Fruit fly (Drosophila melanogaster): Measurements from ENCODE around the gene RpL9.
A peak's percentile ranks its signal among the peaks of the same experiment; 100 is the strongest.

RpL9 gene

dm6 chr2L:11003925-11004673, at the start of gene RpL9 (continued):
- TF ChIP-seq ato (GFP tag; IDR thresholded peaks at IDR 0.05; ENCODE audit: partially characterized antibody) (no peak), Gsc (GFP tag; IDR thresholded peaks at IDR 0.05) (no peak), CG2889 (GFP tag; IDR thresholded peaks at IDR 0.05) (no peak), CG6654 (GFP tag; optimal IDR thresholded peaks at IDR 0.05) (peak; percentile 29), Ets97D (GFP tag; optimal IDR thresholded peaks at IDR 0.05) (peak; percentile 98), ATbp (GFP tag; optimal IDR thresholded peaks at IDR 0.05) (no peak), CG1024 (GFP tag; IDR thresholded peaks at IDR 0.05) (0 out of 2 replicates have a peak, but pooled peaks have one; percentile 39), kni (GFP tag; optimal IDR thresholded peaks at IDR 0.05) (no peak), bsh (GFP tag; optimal IDR thresholded peaks at IDR 0.05) (peak in 1 of 2 experiments; percentile 65), lilli (GFP tag; optimal IDR thresholded peaks at IDR 0.05) (peak; percentile 45), toy (GFP tag; IDR thresholded peaks at IDR 0.05) (no peak; the same call in 1 of the 2 replicates), ttk (GFP tag; IDR thresholded peaks at IDR 0.05) (no peak), az2 (GFP tag; optimal IDR thresholded peaks at IDR 0.05) (peak; percentile 39), CG13287 (GFP tag; IDR thresholded peaks at IDR 0.05; ENCODE audit: partially characterized antibody) (no peak; the same call in 1 of the 2 replicates), peb (GFP tag; IDR thresholded peaks at IDR 0.05) (no peak), Deaf1 (tag; optimal IDR thresholded peaks at IDR 0.05) (no peak), CG17385 (GFP tag; optimal IDR thresholded peaks at IDR 0.05) (peak; percentile 82), Hsf (GFP tag; optimal IDR thresholded peaks at IDR 0.05) (peak; percentile 52), fd3F (GFP tag; optimal IDR thresholded peaks at IDR 0.05) (peak; percentile 42), CG17361 (GFP tag; IDR thresholded peaks at IDR 0.05) (peak; percentile 50; the same call in 2 of the 3 replicates), Neu2 (GFP tag; optimal IDR thresholded peaks at IDR 0.05; ENCODE audit: borderline replicate concordance) (no peak), p53 (GFP tag; optimal IDR thresholded peaks at IDR 0.05) (peak; percentile 80), cato (GFP tag; optimal IDR thresholded peaks at IDR 0.05; ENCODE audit: borderline replicate concordance) (no peak), sim (GFP tag; IDR thresholded peaks at IDR 0.05) (peak; percentile 69; the same call in 1 of the 2 replicates), CG11695 (GFP tag; IDR thresholded peaks at IDR 0.05) (peak; percentile 51; the same call in 1 of the 3 replicates), YL-1 (GFP tag; optimal IDR thresholded peaks at IDR 0.05) (peak; percentile 96), Dfd (GFP tag; optimal IDR thresholded peaks at IDR 0.05) (no peak), slbo (GFP tag; IDR thresholded peaks at IDR 0.05) (no peak), sr (GFP tag; IDR thresholded peaks at IDR 0.05) (no peak), CoRest (tag; optimal IDR thresholded peaks at IDR 0.05) (no peak), aop (GFP tag; IDR thresholded peaks at IDR 0.05) (no peak), gro (GFP tag; optimal IDR thresholded peaks at IDR 0.05) (peak; percentile 73), GATAe (GFP tag; conservative IDR thresholded peaks at IDR 0.05) (no peak), nmo (GFP tag; optimal IDR thresholded peaks at IDR 0.05) (no peak), CG11456 (GFP tag; IDR thresholded peaks at IDR 0.05) (no peak), CG10543 (GFP tag; optimal IDR thresholded peaks at IDR 0.05) (no peak), CG3726 (GFP tag; IDR thresholded peaks at IDR 0.05) (no peak; the same call in 2 of the 3 replicates), mirr (GFP tag; optimal IDR thresholded peaks at IDR 0.05) (no peak), pnt (GFP tag; optimal IDR thresholded peaks at IDR 0.05) (no peak), Sry-β (GFP tag; optimal IDR thresholded peaks at IDR 0.05) (peak; percentile 38), ranshi (GFP tag; IDR thresholded peaks at IDR 0.05) (no peak; the same call in 1 of the 2 replicates), mam (GFP tag; optimal IDR thresholded peaks at IDR 0.05) (no peak), CG2120 (GFP tag; optimal IDR thresholded peaks at IDR 0.05) (peak; percentile 3), tio (GFP tag; optimal IDR thresholded peaks at IDR 0.05) (no peak), sqz (GFP tag; optimal IDR thresholded peaks at IDR 0.05) (no peak), CG16815 (GFP tag; optimal IDR thresholded peaks at IDR 0.05) (no peak), scrt (GFP tag; optimal IDR thresholded peaks at IDR 0.05) (peak; percentile 77), CG6813 (GFP tag; optimal IDR thresholded peaks at IDR 0.05) (peak; percentile 89), odd (GFP tag; optimal IDR thresholded peaks at IDR 0.05) (peak; percentile 87)

All from whole organism, embryonic.